Fruit fly (Drosophila melanogaster) whole organism, embryonic: ENCODE measurements around the gene CG17744.

Experiments used
- B-H1 ChIP-seq: fragments of 200-800 bp; sonication (Bioruptor generic); IDR thresholded peaks from 3 replicates; pipeline ENCODE4 v1.3.6; 2022; ENCODE audit warnings: missing biosample characterization, missing genetic modification characterization
- CG10147 ChIP-seq: fragments of 200-800 bp; sonication (Bioruptor generic); optimal IDR thresholded peaks from 2 replicates; lab custom pipeline; 2019; ENCODE audit warnings: missing biosample characterization, mild to moderate bottlenecking, missing genetic modification characterization, moderate library complexity
- CG10274 ChIP-seq: fragments of 200-800 bp; sonication (Bioruptor generic); optimal IDR thresholded peaks from 3 replicates; lab custom pipeline; 2017; ENCODE audit warnings: missing biosample characterization, mild to moderate bottlenecking, missing genetic modification characterization
- CG12104 ChIP-seq: fragments of 200-800 bp; sonication (Bioruptor generic); optimal IDR thresholded peaks from 3 replicates; lab custom pipeline; 2016; ENCODE audit warnings: missing biosample characterization, missing genetic modification characterization
- CG12391 ChIP-seq: fragments of 200-800 bp; sonication (Bioruptor generic); optimal IDR thresholded peaks from 3 replicates; lab custom pipeline; 2018; ENCODE audit warnings: missing biosample characterization, mild to moderate bottlenecking, missing genetic modification characterization, moderate library complexity
- CG13894 ChIP-seq: fragments of 200-800 bp; sonication (Bioruptor generic); optimal IDR thresholded peaks from 3 replicates; lab custom pipeline; 2018; ENCODE audit warnings: missing biosample characterization, mild to moderate bottlenecking, missing genetic modification characterization, moderate library complexity
- CG14014 ChIP-seq: fragments of 200-800 bp; sonication (Bioruptor generic); IDR thresholded peaks from 2 replicates; pipeline ENCODE4 v1.3.6; 2022; ENCODE audit warnings: missing biosample characterization, missing genetic modification characterization
- CG17612 ChIP-seq: fragments of 200-800 bp; sonication (Bioruptor generic); IDR thresholded peaks from 2 replicates; pipeline ENCODE4 v1.3.6; 2022; ENCODE audit warnings: missing biosample characterization, missing genetic modification characterization
- CG30403 ChIP-seq: fragments of 200-800 bp; sonication (Bioruptor generic); optimal IDR thresholded peaks from 3 replicates; lab custom pipeline; 2016; ENCODE audit warnings: missing biosample characterization, missing genetic modification characterization
- CG3407 ChIP-seq: fragments of 200-800 bp; sonication (Bioruptor generic); optimal IDR thresholded peaks from 2 replicates; lab custom pipeline; 2018; ENCODE audit warnings: missing biosample characterization, mild to moderate bottlenecking, missing genetic modification characterization
- CG34376 ChIP-seq: fragments of 200-800 bp; sonication (Bioruptor generic); optimal IDR thresholded peaks from 2 replicates; lab custom pipeline; 2018; ENCODE audit warnings: missing biosample characterization, mild to moderate bottlenecking, missing genetic modification characterization
- CG43689 ChIP-seq: fragments of 200-800 bp; sonication (Bioruptor generic); IDR thresholded peaks from 2 replicates; pipeline ENCODE4 v1.3.6; 2022; ENCODE audit warnings: missing biosample characterization, missing genetic modification characterization
- CG4404 ChIP-seq: fragments of 200-800 bp; sonication (Bioruptor generic); IDR thresholded peaks from 2 replicates; pipeline ENCODE4 v1.3.6; 2022; ENCODE audit warnings: missing biosample characterization, missing genetic modification characterization
- CG4617 ChIP-seq: fragments of 200-800 bp; sonication (Bioruptor generic); optimal IDR thresholded peaks from 3 replicates; lab custom pipeline; 2016; ENCODE audit warnings: missing biosample characterization, missing genetic modification characterization, borderline replicate concordance
- CG6791 ChIP-seq: fragments of 200-800 bp; sonication (Bioruptor generic); IDR thresholded peaks from 3 replicates; pipeline ENCODE4 v1.3.6; 2022; ENCODE audit warnings: missing biosample characterization, missing genetic modification characterization; ENCODE audit not compliant: partially characterized antibody
- CG7357 ChIP-seq: fragments of 200-800 bp; sonication (Bioruptor generic); IDR thresholded peaks from 3 replicates; pipeline ENCODE4 v1.3.6; 2022; ENCODE audit warnings: missing biosample characterization, missing genetic modification characterization
- CG7372 ChIP-seq: fragments of 200-800 bp; sonication (Bioruptor generic); IDR thresholded peaks from 2 replicates; pipeline ENCODE4 v1.3.6; 2022; ENCODE audit warnings: missing biosample characterization, missing genetic modification characterization
- Dek ChIP-seq: fragments of 200-800 bp; sonication (Bioruptor generic); optimal IDR thresholded peaks from 3 replicates; lab custom pipeline; 2019; ENCODE audit warnings: missing biosample characterization, mild to moderate bottlenecking, missing genetic modification characterization, moderate library complexity
- Doc3 ChIP-seq: fragments of 200-800 bp; sonication (Bioruptor generic); IDR thresholded peaks from 3 replicates; pipeline ENCODE4 v1.3.6; 2022; ENCODE audit warnings: missing biosample characterization, missing genetic modification characterization; ENCODE audit not compliant: partially characterized antibody
- Ets65A ChIP-seq: fragments of 200-800 bp; sonication (Bioruptor generic); peaks from one replicate; lab custom pipeline; 2016; ENCODE audit warnings: missing biosample characterization, missing genetic modification characterization
- GATAe ChIP-seq: fragments of 200-800 bp; sonication (Bioruptor generic); conservative IDR thresholded peaks from 2 replicates; pipeline ENCODE4 v1.3.6; 2022; ENCODE audit warnings: missing biosample characterization, missing genetic modification characterization
- Gsc ChIP-seq: fragments of 200-800 bp; sonication (Bioruptor generic); IDR thresholded peaks from 2 replicates; pipeline ENCODE4 v1.3.6; 2022; ENCODE audit warnings: missing biosample characterization, missing genetic modification characterization
- Mad ChIP-seq: fragments of 200-800 bp; sonication (Bioruptor generic); optimal IDR thresholded peaks from 2 replicates; lab custom pipeline; 2016; ENCODE audit warnings: missing biosample characterization, missing genetic modification characterization
- Med ChIP-seq: fragments of 200-800 bp; sonication (Bioruptor generic); peaks from one replicate; lab custom pipeline; 2016; ENCODE audit warnings: missing biosample characterization, missing genetic modification characterization, mild to moderate bottlenecking, inconsistent platforms, moderate library complexity
- Optix ChIP-seq: fragments of 200-800 bp; sonication (Bioruptor generic); IDR thresholded peaks from 3 replicates; pipeline ENCODE4 v1.3.6; 2022; ENCODE audit warnings: missing biosample characterization, missing genetic modification characterization
- Pdp1 ChIP-seq, 2 experiments: fragments of 200-800 bp; sonication (Bioruptor generic); optimal IDR thresholded peaks; 3 replicates each; lab custom pipeline; 2016; ENCODE audit warnings: missing biosample characterization in 2 of 2, missing genetic modification characterization in 2 of 2, mild to moderate bottlenecking in 1 of 2, moderate library complexity in 1 of 2
- Poxn ChIP-seq: fragments of 200-800 bp; sonication (Bioruptor generic); IDR thresholded peaks from 2 replicates; pipeline ENCODE4 v1.3.6; 2022; ENCODE audit warnings: missing biosample characterization, missing genetic modification characterization
- abd-A ChIP-seq: fragments of 200-800 bp; sonication (Bioruptor generic); optimal IDR thresholded peaks from 3 replicates; lab custom pipeline; 2019; ENCODE audit warnings: missing biosample characterization, mild to moderate bottlenecking, missing genetic modification characterization, moderate library complexity
- ato ChIP-seq: fragments of 200-800 bp; sonication (Bioruptor generic); IDR thresholded peaks from 2 replicates; pipeline ENCODE4 v1.3.6; 2022; ENCODE audit warnings: missing biosample characterization, missing genetic modification characterization; ENCODE audit not compliant: partially characterized antibody
- cg ChIP-seq: fragments of 200-800 bp; sonication (Bioruptor generic); optimal IDR thresholded peaks from 3 replicates; lab custom pipeline; 2019; ENCODE audit warnings: missing biosample characterization, mild to moderate bottlenecking, missing genetic modification characterization, moderate library complexity
- crc ChIP-seq: fragments of 200-800 bp; sonication (Bioruptor generic); optimal IDR thresholded peaks from 2 replicates; lab custom pipeline; 2016; ENCODE audit warnings: missing biosample characterization, missing genetic modification characterization
- crol ChIP-seq: fragments of 200-800 bp; sonication (Bioruptor generic); IDR thresholded peaks from 2 replicates; pipeline ENCODE4 v1.3.6; 2022; ENCODE audit warnings: missing biosample characterization, missing genetic modification characterization
- exex ChIP-seq: fragments of 200-800 bp; sonication (Bioruptor generic); optimal IDR thresholded peaks from 4 replicates; lab custom pipeline; 2018; ENCODE audit warnings: missing biosample characterization, mild to moderate bottlenecking, missing genetic modification characterization, moderate library complexity
- fd64A ChIP-seq: fragments of 200-800 bp; sonication (Bioruptor generic); optimal IDR thresholded peaks from 3 replicates; lab custom pipeline; 2018; ENCODE audit warnings: missing biosample characterization, mild to moderate bottlenecking, missing genetic modification characterization
- fru ChIP-seq: fragments of >200 bp; optimal IDR thresholded peaks from 2 replicates; lab custom pipeline; 2017
- her ChIP-seq: fragments of 200-800 bp; sonication (Bioruptor generic); optimal IDR thresholded peaks from 2 replicates; lab custom pipeline; 2016; ENCODE audit warnings: missing biosample characterization, missing genetic modification characterization
- ind ChIP-seq: fragments of 200-800 bp; sonication (Bioruptor generic); optimal IDR thresholded peaks from 3 replicates; lab custom pipeline; 2016; ENCODE audit warnings: missing biosample characterization, missing genetic modification characterization
- kah ChIP-seq: fragments of 200-800 bp; sonication (Bioruptor generic); optimal IDR thresholded peaks from 2 replicates; lab custom pipeline; 2018; ENCODE audit warnings: missing biosample characterization, mild to moderate bottlenecking, missing genetic modification characterization
- luna ChIP-seq: fragments of 200-800 bp; sonication (Bioruptor generic); optimal IDR thresholded peaks from 2 replicates; lab custom pipeline; 2016; ENCODE audit warnings: missing biosample characterization, missing genetic modification characterization
- mirr ChIP-seq: fragments of 200-800 bp; sonication (Bioruptor generic); optimal IDR thresholded peaks from 3 replicates; lab custom pipeline; 2018; ENCODE audit warnings: missing biosample characterization, mild to moderate bottlenecking, missing genetic modification characterization
- otp ChIP-seq: fragments of 200-800 bp; sonication (Bioruptor generic); IDR thresholded peaks from 3 replicates; pipeline ENCODE4, ENCODE4 v1.3.6; 2022; ENCODE audit warnings: missing biosample characterization, missing genetic modification characterization
- ranshi ChIP-seq: fragments of 200-800 bp; sonication (Bioruptor generic); IDR thresholded peaks from 2 replicates; pipeline ENCODE4 v1.3.6; 2022; ENCODE audit warnings: missing biosample characterization, missing genetic modification characterization
- row ChIP-seq: fragments of 200-800 bp; sonication (Bioruptor generic); IDR thresholded peaks from 3 replicates; pipeline ENCODE4 v1.3.6; 2022; ENCODE audit warnings: missing biosample characterization, missing genetic modification characterization
- sens ChIP-seq: fragments of 200-800 bp; sonication (Bioruptor generic); peaks from one replicate; lab custom pipeline; 2016; ENCODE audit warnings: missing biosample characterization, missing genetic modification characterization
- sim ChIP-seq: fragments of 200-800 bp; sonication (Bioruptor generic); IDR thresholded peaks from 2 replicates; pipeline ENCODE4 v1.3.6; 2022; ENCODE audit warnings: missing biosample characterization, missing genetic modification characterization
- slbo ChIP-seq: fragments of 200-800 bp; sonication (Bioruptor generic); IDR thresholded peaks from 2 replicates; pipeline ENCODE4 v1.3.6; 2022; ENCODE audit warnings: missing biosample characterization, missing genetic modification characterization
- sug ChIP-seq: fragments of 200-800 bp; optimal IDR thresholded peaks from 2 replicates; lab custom pipeline; 2019; ENCODE audit warnings: missing biosample characterization, mild to moderate bottlenecking, missing genetic modification characterization, moderate library complexity
- vfl ChIP-seq: fragments of 200-800 bp; sonication (Bioruptor generic); optimal IDR thresholded peaks from 2 replicates; lab custom pipeline; 2016; ENCODE audit warnings: missing biosample characterization, missing genetic modification characterization
- vnd ChIP-seq: fragments of 200-800 bp; sonication (Bioruptor generic); IDR thresholded peaks from 3 replicates; pipeline ENCODE4 v1.3.6; 2022; ENCODE audit warnings: missing biosample characterization, missing genetic modification characterization; ENCODE audit not compliant: partially characterized antibody

CG17744 gene

dm6 chr3L:6977391-6977790 is 49.2 kb downstream of the CG17744 start (continued):
- TF ChIP-seq CG12104 (GFP tag; lab: Kevin White, UChicago) (peak; percentile 46), fd64A (GFP tag; lab: Kevin White, UChicago) (no peak), row (GFP tag; lab: Robert Waterston, UW) (peak; percentile 72), CG4617 (GFP tag; lab: Kevin White, UChicago) (no peak), CG17612 (GFP tag; lab: Robert Waterston, UW) (0 out of 2 replicates have a peak, but pooled peaks have one; percentile 7), vnd (GFP tag; lab: Robert Waterston, UW) (no peak), Dek (tag; lab: Kevin White, UChicago) (peak; percentile 42), CG10147 (GFP tag; lab: Kevin White, UChicago) (no peak), CG7372 (no peak), Ets65A (GFP tag; lab: Kevin White, UChicago) (no peak), fru (lab: Kevin White, UChicago) (no peak), CG12391 (tag; lab: Kevin White, UChicago) (peak; percentile 75), ranshi (GFP tag; lab: Robert Waterston, UW) (no peak), CG4404 (0 out of 2 replicates have a peak, but pooled peaks have one; percentile 29), abd-A (tag; lab: Kevin White, UChicago) (no peak), CG14014 (GFP tag; lab: Robert Waterston, UW) (peak; percentile 66), sim (0 out of 2 replicates have a peak, but pooled peaks have one; percentile 46), Gsc (GFP tag; lab: Robert Waterston, UW) (no peak), Mad (no peak), luna (GFP tag; lab: Kevin White, UChicago) (no peak), CG3407 (GFP tag; lab: Kevin White, UChicago) (peak; percentile 40), CG6791 (GFP tag; lab: Robert Waterston, UW) (no peak), crc (GFP tag; lab: Kevin White, UChicago) (no peak), Optix (GFP tag; lab: Robert Waterston, UW) (peak; percentile 49; the same call in 1 of the 3 replicates)

- peak; percentile 47 for TF ChIP-seq exex (tag; lab: Kevin White, UChicago)
- peak; percentile 40; the same call in 1 of the 2 replicates for TF ChIP-seq crol (GFP tag; lab: Robert Waterston, UW)
- no peak for TF ChIP-seq vfl (GFP tag; lab: Kevin White, UChicago)
- peak; percentile 45 for TF ChIP-seq CG34376 (GFP tag; lab: Kevin White, UChicago)
- peak in 1 of 2 experiments; percentile 2 for TF ChIP-seq Pdp1 (GFP tag; optimal IDR thresholded peaks at IDR 0.05; lab: Kevin White, UChicago)
- TF ChIP-seq GATAe (GFP tag; lab: Robert Waterston, UW) = 0 out of 2 replicates have a peak, but pooled peaks have one; percentile 26
- TF ChIP-seq mirr (GFP tag; lab: Kevin White, UChicago) = peak; percentile 7
- TF ChIP-seq cg (GFP tag; lab: Kevin White, UChicago) = no peak
- TF ChIP-seq ind (GFP tag; lab: Kevin White, UChicago) = no peak
- TF ChIP-seq sug (tag; lab: Kevin White, UChicago) = peak; percentile 73
- peak; percentile 71 for TF ChIP-seq sens (GFP tag; lab: Kevin White, UChicago)
- peak; percentile 55 for TF ChIP-seq Med (GFP tag; lab: Kevin White, UChicago)
- peak; percentile 61; the same call in 1 of the 3 replicates for TF ChIP-seq otp (GFP tag; lab: Robert Waterston, UW)
Measured at dm6 chr3L:6976601-6977140, 49.9 kb downstream of the CG17744 start.

- TF ChIP-seq ato (GFP tag; lab: Robert Waterston, UW) (no peak), CG43689 (GFP tag; lab: Robert Waterston, UW) (no peak), CG4404 (no peak), B-H1 (GFP tag; lab: Robert Waterston, UW) (no peak), row (GFP tag; lab: Robert Waterston, UW) (peak; percentile 10; the same call in 1 of the 3 replicates), her (no peak), Doc3 (GFP tag; lab: Robert Waterston, UW) (no peak), CG13894 (tag; lab: Kevin White, UChicago) (no peak), CG30403 (GFP tag; lab: Kevin White, UChicago) (no peak), CG7357 (GFP tag; lab: Robert Waterston, UW) (no peak), Poxn (GFP tag; lab: Robert Waterston, UW) (no peak), Pdp1 (GFP tag; optimal IDR thresholded peaks at IDR 0.05; lab: Kevin White, UChicago) (peak in 1 of 2 experiments; percentile 88), kah (no peak), slbo (GFP tag; lab: Robert Waterston, UW) (no peak), CG10274 (no peak)
Measured at dm6 chr3L:6975875-6976274, 50.7 kb downstream of the CG17744 start.
